Fruit fly (Drosophila melanogaster): ENCODE measurements around the gene Dh31.

The Dh31 gene

dm6 chr2L:8478911-8479706 is 27.5 kb downstream of the Dh31 start:
- no peak for TF ChIP-seq Myc (optimal IDR thresholded peaks at IDR 0.05)
- no peak for TF ChIP-seq h (optimal IDR thresholded peaks at IDR 0.05)
- TF ChIP-seq psq (optimal IDR thresholded peaks at IDR 0.05), result no peak
- TF ChIP-seq insv (optimal IDR thresholded peaks at IDR 0.05), result no peak
- TF ChIP-seq ttk (optimal IDR thresholded peaks at IDR 0.05), result no peak
- no peak for TF ChIP-seq Sin3A (optimal IDR thresholded peaks at IDR 0.05)

dm6 chr2L:8478379-8478778 is 28.3 kb downstream of the Dh31 start:
- TF ChIP-seq Sin3A (optimal IDR thresholded peaks at IDR 0.05) (no peak), Myc (optimal IDR thresholded peaks at IDR 0.05) (no peak), h (optimal IDR thresholded peaks at IDR 0.05) (no peak), ttk (optimal IDR thresholded peaks at IDR 0.05) (no peak), insv (optimal IDR thresholded peaks at IDR 0.05) (no peak)

dm6 chr2L:8477971-8478370 is 28.7 kb downstream of the Dh31 start:
- no peak for TF ChIP-seq Sin3A (optimal IDR thresholded peaks at IDR 0.05)
- no peak for TF ChIP-seq insv (optimal IDR thresholded peaks at IDR 0.05)
- no peak for TF ChIP-seq Myc (optimal IDR thresholded peaks at IDR 0.05)
- no peak for TF ChIP-seq ttk (optimal IDR thresholded peaks at IDR 0.05)
- TF ChIP-seq psq (optimal IDR thresholded peaks at IDR 0.05), result no peak
- no peak for TF ChIP-seq h (optimal IDR thresholded peaks at IDR 0.05)

- no peak for TF ChIP-seq h (optimal IDR thresholded peaks at IDR 0.05)
- TF ChIP-seq Sin3A (optimal IDR thresholded peaks at IDR 0.05), result no peak
- no peak for TF ChIP-seq insv (optimal IDR thresholded peaks at IDR 0.05)
Measured at dm6 chr2L:8477049-8477448, 29.6 kb downstream of the Dh31 start, which contains the start of gene CheA29a. TSS of gene CheA29a (plus strand) at chr2L:8477349.

dm6 chr2L:8473448-8473847 is 33.2 kb downstream of the Dh31 start:
- TF ChIP-seq Myc (optimal IDR thresholded peaks at IDR 0.05) (no peak), Sin3A (optimal IDR thresholded peaks at IDR 0.05) (no peak), psq (optimal IDR thresholded peaks at IDR 0.05) (no peak), h (optimal IDR thresholded peaks at IDR 0.05) (no peak), insv (optimal IDR thresholded peaks at IDR 0.05) (no peak), ttk (optimal IDR thresholded peaks at IDR 0.05) (no peak)

dm6 chr2L:8471667-8472066 is 35.0 kb downstream of the Dh31 start:
- no peak for TF ChIP-seq Myc (optimal IDR thresholded peaks at IDR 0.05)
- no peak for TF ChIP-seq h (optimal IDR thresholded peaks at IDR 0.05)
- no peak for TF ChIP-seq Sin3A (optimal IDR thresholded peaks at IDR 0.05)
- no peak for TF ChIP-seq insv (optimal IDR thresholded peaks at IDR 0.05)
- no peak for TF ChIP-seq ttk (optimal IDR thresholded peaks at IDR 0.05)
- no peak for TF ChIP-seq psq (optimal IDR thresholded peaks at IDR 0.05)

- TF ChIP-seq h (optimal IDR thresholded peaks at IDR 0.05) (no peak), insv (optimal IDR thresholded peaks at IDR 0.05) (no peak), ttk (optimal IDR thresholded peaks at IDR 0.05) (no peak), psq (optimal IDR thresholded peaks at IDR 0.05) (no peak), Sin3A (optimal IDR thresholded peaks at IDR 0.05) (no peak), Myc (optimal IDR thresholded peaks at IDR 0.05) (no peak)
Measured at dm6 chr2L:8468929-8469681, 37.5 kb downstream of the Dh31 start.

- TF ChIP-seq Myc (optimal IDR thresholded peaks at IDR 0.05) (no peak), Sin3A (optimal IDR thresholded peaks at IDR 0.05) (no peak), ttk (optimal IDR thresholded peaks at IDR 0.05) (no peak), insv (optimal IDR thresholded peaks at IDR 0.05) (no peak), h (optimal IDR thresholded peaks at IDR 0.05) (no peak), psq (optimal IDR thresholded peaks at IDR 0.05) (no peak)
Measured at dm6 chr2L:8466643-8467042, 40.0 kb downstream of the Dh31 start, which contains the start of gene dachs. TSS of gene dachs (plus strand) at chr2L:8466817.

dm6 chr2L:8464107-8464582 is 42.5 kb downstream of the Dh31 start, which contains the start of gene prg:
TSS of gene prg (plus strand) at chr2L:8464488.
- no peak for TF ChIP-seq Sin3A (optimal IDR thresholded peaks at IDR 0.05)
- TF ChIP-seq Myc (optimal IDR thresholded peaks at IDR 0.05), result no peak
- TF ChIP-seq ttk (optimal IDR thresholded peaks at IDR 0.05), result no peak
- TF ChIP-seq h (optimal IDR thresholded peaks at IDR 0.05), result no peak
- no peak for TF ChIP-seq insv (optimal IDR thresholded peaks at IDR 0.05)
- TF ChIP-seq psq (optimal IDR thresholded peaks at IDR 0.05), result no peak

dm6 chr2L:8463144-8464106 is 43.2 kb downstream of the Dh31 start, which contains the start of gene Agpat2:
TSS of gene Agpat2 (minus strand) at chr2L:8463994.
- TF ChIP-seq psq (optimal IDR thresholded peaks at IDR 0.05), result no peak
- TF ChIP-seq Sin3A (optimal IDR thresholded peaks at IDR 0.05), result no peak
- TF ChIP-seq insv (optimal IDR thresholded peaks at IDR 0.05), result no peak
- no peak for TF ChIP-seq ttk (optimal IDR thresholded peaks at IDR 0.05)
- no peak for TF ChIP-seq h (optimal IDR thresholded peaks at IDR 0.05)

- no peak for TF ChIP-seq h (optimal IDR thresholded peaks at IDR 0.05)
- no peak for TF ChIP-seq Sin3A (optimal IDR thresholded peaks at IDR 0.05)
- no peak for TF ChIP-seq psq (optimal IDR thresholded peaks at IDR 0.05)
Measured at dm6 chr2L:8461782-8462453, 44.7 kb downstream of the Dh31 start.
